Worm (Caenorhabditis elegans) whole organism, L4 larva: Measurements from ENCODE around the gene ZK1240.8.
A peak's percentile ranks its signal among the peaks of the same experiment; 100 is the strongest.

Source experiments
- D1046.2 ChIP-seq: fragments of 200-800 bp; sonication (Bioruptor generic); IDR thresholded peaks from 2 replicates; pipeline ENCODE4 v1.3.6; 2022; ENCODE audit warnings: missing genetic modification characterization, missing compliant biosample characterization
- R02D3.7 ChIP-seq: fragments of 150-350 bp; sonication (generic microtip); optimal IDR thresholded peaks from 3 replicates; lab custom pipeline; 2014; ENCODE audit warnings: missing biosample characterization, missing genetic modification characterization
- T26A8.4 ChIP-seq: fragments of 200-800 bp; sonication (Bioruptor generic); IDR thresholded peaks from 2 replicates; pipeline ENCODE4 v1.3.6; 2022; ENCODE audit warnings: missing genetic modification characterization, missing compliant biosample characterization
- ZK337.2 ChIP-seq: fragments of 200-800 bp; sonication (Bioruptor generic); IDR thresholded peaks from 2 replicates; pipeline ENCODE4 v1.3.6; 2022; ENCODE audit warnings: missing genetic modification reagents, missing genetic modification characterization, missing compliant biosample characterization
- ZK546.5 ChIP-seq, 2 experiments: sonication (generic microtip); optimal IDR thresholded peaks; 2 replicates each; lab custom pipeline; 2017; ENCODE audit warnings: missing biosample characterization in 2 of 2, missing genetic modification characterization in 2 of 2
- aha-1 ChIP-seq: fragments of 150-350 bp; peaks from one replicate; lab custom pipeline; 2014; ENCODE audit warnings: missing biosample characterization, missing genetic modification characterization
- ceh-28 ChIP-seq: fragments of 150-350 bp; optimal IDR thresholded peaks from 2 replicates; lab custom pipeline; 2014; ENCODE audit warnings: missing biosample characterization, missing genetic modification reagents, missing genetic modification characterization
- ces-1 ChIP-seq: fragments of 150-350 bp; sonication (generic microtip); optimal IDR thresholded peaks from 4 replicates; lab custom pipeline; 2014; ENCODE audit warnings: missing biosample characterization, missing genetic modification reagents, missing genetic modification characterization
- daf-16 ChIP-seq, 3 experiments: sonication (generic microtip); optimal IDR thresholded peaks; 2 replicates each; lab custom pipeline; 2016 to 2017; ENCODE audit warnings: missing genetic modification characterization in 3 of 3, missing genetic modification reagents in 3 of 3, mild to moderate bottlenecking in 2 of 3, missing compliant biosample characterization in 2 of 3, missing biosample characterization in 1 of 3, moderate library complexity in 1 of 3
- daf-19 ChIP-seq: fragments of 200-800 bp; sonication (Bioruptor generic); conservative IDR thresholded peaks from 2 replicates; pipeline ENCODE4 v1.3.6; 2022; ENCODE audit warnings: missing genetic modification characterization, missing compliant biosample characterization
- dpl-1 ChIP-seq: fragments of 150-350 bp; optimal IDR thresholded peaks from 2 replicates; lab custom pipeline; 2014; ENCODE audit warnings: missing biosample characterization, missing genetic modification reagents, missing genetic modification characterization
- duxl-1 ChIP-seq: sonication (generic microtip); optimal IDR thresholded peaks from 2 replicates; lab custom pipeline; 2016; ENCODE audit warnings: mild to moderate bottlenecking, missing genetic modification characterization, moderate library complexity, missing compliant biosample characterization; ENCODE audit not compliant: poor library complexity
- hlh-11 ChIP-seq: fragments of 200-800 bp; sonication (Bioruptor generic); optimal IDR thresholded peaks from 2 replicates; lab custom pipeline; 2018; ENCODE audit warnings: mild to moderate bottlenecking, missing genetic modification characterization, missing compliant biosample characterization
- hmg-1.1 ChIP-seq: fragments of 200-800 bp; sonication (Bioruptor generic); IDR thresholded peaks from 2 replicates; pipeline ENCODE4 v1.3.6; 2022; ENCODE audit warnings: missing genetic modification reagents, missing genetic modification characterization, missing compliant biosample characterization
- lim-7 ChIP-seq: fragments of 200-800 bp; sonication (Bioruptor generic); IDR thresholded peaks from 2 replicates; pipeline ENCODE4 v1.3.6; 2022; ENCODE audit warnings: missing genetic modification characterization, missing compliant biosample characterization
- lin-29 ChIP-seq: fragments of 200-800 bp; sonication (Bioruptor generic); IDR thresholded peaks from 2 replicates; pipeline ENCODE4 v1.3.6; 2022; ENCODE audit warnings: missing genetic modification reagents, missing genetic modification characterization, missing compliant biosample characterization
- lin-39 ChIP-seq: fragments of 150-350 bp; optimal IDR thresholded peaks from 2 replicates; lab custom pipeline; 2014; ENCODE audit warnings: missing biosample characterization, missing genetic modification reagents, missing genetic modification characterization
- madf-5 ChIP-seq, 2 experiments: fragments of 200-800 bp; sonication (Bioruptor generic); IDR thresholded peaks; 2 replicates each; pipeline ENCODE4 v1.3.6; 2022; ENCODE audit warnings: missing compliant biosample characterization in 2 of 2, missing genetic modification characterization in 2 of 2
- mdl-1 ChIP-seq, 2 experiments: fragments of 150-350 bp in 1 of 2; sonication (generic microtip) in 1 of 2; optimal IDR thresholded peaks; 2 replicates each; lab custom pipeline; 2014 to 2017; ENCODE audit warnings: missing biosample characterization in 2 of 2, missing genetic modification characterization in 2 of 2
- mdt-29 ChIP-seq: fragments of 200-800 bp; sonication (Bioruptor generic); IDR thresholded peaks from 2 replicates; pipeline ENCODE4 v1.3.6; 2022; ENCODE audit warnings: missing genetic modification reagents, missing genetic modification characterization, missing compliant biosample characterization
- nhr-111 ChIP-seq: fragments of 200-800 bp; sonication (Bioruptor generic); optimal IDR thresholded peaks from 2 replicates; lab custom pipeline; 2018; ENCODE audit warnings: mild to moderate bottlenecking, missing genetic modification characterization, missing compliant biosample characterization
- nhr-25 ChIP-seq: sonication (generic microtip); optimal IDR thresholded peaks from 2 replicates; lab custom pipeline; 2017; ENCODE audit warnings: missing genetic modification characterization, mild to moderate bottlenecking, missing compliant biosample characterization, antibody characterized with exemption, moderate library complexity, borderline replicate concordance; ENCODE audit not compliant: insufficient read depth
- nhr-28 ChIP-seq: fragments of 150-350 bp; optimal IDR thresholded peaks from 2 replicates; lab custom pipeline; 2014; ENCODE audit warnings: missing biosample characterization, missing genetic modification characterization
- nhr-42 ChIP-seq: fragments of 200-800 bp; sonication (Bioruptor generic); IDR thresholded peaks from 2 replicates; pipeline ENCODE4 v1.3.6; 2022; ENCODE audit warnings: missing genetic modification characterization, missing compliant biosample characterization
- nhr-6 ChIP-seq: fragments of 150-350 bp; optimal IDR thresholded peaks from 2 replicates; lab custom pipeline; 2014; ENCODE audit warnings: missing biosample characterization, missing genetic modification characterization
- nhr-76 ChIP-seq: fragments of 150-350 bp; optimal IDR thresholded peaks from 2 replicates; lab custom pipeline; 2014; ENCODE audit warnings: missing biosample characterization, missing genetic modification characterization
- pha-4 ChIP-seq, 2 experiments: fragments of 150-350 bp in 1 of 2; fragments of 200-800 bp in 1 of 2; sonication (Bioruptor generic) in 1 of 2; IDR thresholded peaks in 1 of 2; optimal IDR thresholded peaks in 1 of 2; 2 replicates each; pipeline versions ENCODE4 v1.3.6 to Lab custom; 2014 to 2022; ENCODE audit warnings: missing genetic modification characterization in 2 of 2, missing genetic modification reagents in 2 of 2, missing biosample characterization in 1 of 2, missing compliant biosample characterization in 1 of 2
- php-3 ChIP-seq: fragments of 200-800 bp; sonication (Bioruptor generic); IDR thresholded peaks from 2 replicates; pipeline ENCODE4 v1.3.6; 2022; ENCODE audit warnings: missing genetic modification reagents, missing genetic modification characterization, missing compliant biosample characterization
- skn-1 ChIP-seq: fragments of 150-350 bp; optimal IDR thresholded peaks from 2 replicates; lab custom pipeline; 2014; ENCODE audit warnings: missing biosample characterization, missing genetic modification characterization
- tra-1 ChIP-seq: fragments of 200-800 bp; sonication (Bioruptor generic); IDR thresholded peaks from 2 replicates; pipeline ENCODE4 v1.3.6; 2022; ENCODE audit warnings: missing genetic modification reagents, missing genetic modification characterization, missing compliant biosample characterization
- unc-39 ChIP-seq: sonication (generic microtip); optimal IDR thresholded peaks from 2 replicates; lab custom pipeline; 2017; ENCODE audit warnings: missing biosample characterization, missing genetic modification characterization
- unc-62 ChIP-seq, 3 experiments: fragments of 150-350 bp in 1 of 3; sonication (generic microtip); optimal IDR thresholded peaks in 2 of 3; peaks in 1 of 3; 1 replicate in 1 of 3; 2 replicates in 2 of 3; lab custom pipeline; 2014 to 2017; ENCODE audit warnings: missing biosample characterization in 3 of 3, missing genetic modification characterization in 3 of 3, missing genetic modification reagents in 3 of 3, missing genotype in 1 of 3
- vab-7 ChIP-seq: fragments of 200-800 bp; sonication (Bioruptor generic); IDR thresholded peaks from 2 replicates; pipeline ENCODE4 v1.3.6; 2022; ENCODE audit warnings: missing genetic modification reagents, missing genetic modification characterization, missing compliant biosample characterization
- ztf-7 ChIP-seq: fragments of 150-350 bp; optimal IDR thresholded peaks from 2 replicates; lab custom pipeline; 2014; ENCODE audit warnings: missing biosample characterization, missing genetic modification characterization

Gene ZK1240.8

DNA sequence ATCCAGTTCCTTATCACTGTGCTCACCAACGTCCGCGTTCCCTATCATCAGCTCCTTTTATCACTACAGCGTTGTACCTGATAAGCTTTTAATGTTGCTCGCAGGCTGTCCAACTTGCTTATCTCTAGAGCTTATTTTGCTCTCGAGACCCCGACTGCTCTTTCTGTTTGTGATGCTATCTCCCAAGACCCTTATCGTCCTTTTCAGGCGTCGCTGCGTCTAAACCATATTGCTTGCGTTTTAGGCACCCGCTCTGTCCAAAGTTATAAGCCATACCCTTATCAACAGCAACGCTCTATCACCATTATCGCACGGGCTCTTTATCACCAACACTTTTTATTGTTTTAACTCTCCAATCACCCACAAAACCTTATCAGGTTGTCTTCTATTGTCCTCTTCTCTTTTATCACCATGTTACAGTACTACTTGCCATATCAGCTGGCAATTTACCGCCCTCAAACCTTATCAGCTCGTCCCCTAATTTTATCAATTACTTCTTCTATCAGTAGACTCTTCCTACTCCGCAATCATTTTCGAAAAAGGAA, 49.7 kb upstream of the ZK1240.8 start (continued):
- TF ChIP-seq R02D3.7 (tag; lab: Kevin White, UChicago) (no peak), T26A8.4 (GFP tag; lab: Robert Waterston, UW) (peak; percentile 55; the same call in 1 of the 2 replicates), unc-39 (no peak), nhr-42 (peak; percentile 81), duxl-1 (peak; percentile 77), daf-16 (GFP tag; optimal IDR thresholded peaks at IDR 0.05; lab: Kevin White, UChicago) (peak in 1 of 2 experiments; percentile 98), daf-16 (tag; optimal IDR thresholded peaks at IDR 0.05; lab: Kevin White, UChicago) (peak; percentile 94), hlh-11 (tag; lab: Kevin White, UChicago) (peak; percentile 98), madf-5 (GFP tag; IDR thresholded peaks at IDR 0.05; lab: Robert Waterston, UW) (no peak), pha-4 (GFP tag; IDR thresholded peaks at IDR 0.05; lab: Robert Waterston, UW) (peak; percentile 92), pha-4 (tag; optimal IDR thresholded peaks at IDR 0.05; lab: Kevin White, UChicago) (no peak), nhr-28 (tag; lab: Kevin White, UChicago) (peak; percentile 95), lin-29 (GFP tag; lab: Robert Waterston, UW) (no peak), unc-62 (GFP tag; optimal IDR thresholded peaks at IDR 0.05 in 1 of 2; lab: Kevin White, UChicago) (peak in 1 of 2 experiments; percentile 74), unc-62 (tag; optimal IDR thresholded peaks at IDR 0.05; lab: Kevin White, UChicago) (no peak)

DNA sequence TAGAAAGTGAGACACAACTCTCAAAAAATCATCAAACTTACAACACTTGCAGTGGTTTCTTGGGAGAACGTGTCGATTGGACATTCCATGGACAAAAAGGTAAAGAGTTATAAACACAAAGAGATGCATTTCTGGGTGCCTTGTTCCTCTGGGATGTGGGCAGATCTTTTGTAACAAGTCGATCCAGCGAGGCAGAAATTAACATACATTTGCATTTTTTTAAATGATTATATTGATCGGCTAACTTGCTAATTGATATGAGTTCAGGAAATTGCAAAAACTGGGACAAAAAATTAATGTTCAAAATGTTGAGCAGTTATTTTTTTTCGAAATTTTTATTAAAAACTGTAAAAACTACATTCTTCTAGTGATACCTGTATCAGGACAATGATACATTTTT, 48.9 kb upstream of the ZK1240.8 start, which contains the start of gene F16G10.6:
Gene F16G10.6, minus strand, starts transcription at position 101 of the 400 bp plus-strand sequence.
- TF ChIP-seq unc-62 (GFP tag; optimal IDR thresholded peaks at IDR 0.05 in 1 of 2; lab: Kevin White, UChicago) (peak in 1 of 2 experiments; percentile 1), unc-62 (tag; optimal IDR thresholded peaks at IDR 0.05; lab: Kevin White, UChicago) (no peak), mdl-1 (tag; optimal IDR thresholded peaks at IDR 0.05; lab: Kevin White, UChicago) (no peak)

DNA sequence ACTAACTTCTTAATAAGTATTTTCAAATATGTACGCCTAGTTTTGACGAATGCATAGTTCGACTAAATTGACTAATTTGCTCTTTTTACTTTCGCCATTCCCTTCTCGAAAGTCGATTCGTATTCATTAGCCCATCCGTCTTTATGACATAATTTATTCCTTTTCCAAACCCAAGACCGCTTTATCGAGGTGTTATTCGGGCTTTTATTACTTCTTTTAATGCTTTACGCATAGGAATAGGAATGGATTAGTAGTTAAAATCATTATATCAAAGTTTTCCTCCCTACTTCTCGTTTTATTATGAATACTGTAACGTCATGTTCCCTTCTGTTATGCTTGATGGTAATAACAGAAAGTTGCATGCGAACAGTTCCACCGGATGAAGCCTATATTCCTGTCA, 46.1 kb upstream of the ZK1240.8 start, which contains the start of gene F16G10.2:
Gene F16G10.2, plus strand, starts transcription at position 301 of the 400 bp plus-strand sequence.
- TF ChIP-seq unc-62 (GFP tag; optimal IDR thresholded peaks at IDR 0.05 in 1 of 2; lab: Kevin White, UChicago) (peak in 1 of 2 experiments; percentile 79), unc-62 (tag; optimal IDR thresholded peaks at IDR 0.05; lab: Kevin White, UChicago) (no peak), hmg-1.1 (GFP tag; lab: Robert Waterston, UW) (no peak), ZK337.2 (no peak), vab-7 (GFP tag; lab: Robert Waterston, UW) (no peak), lin-39 (tag; lab: Kevin White, UChicago) (no peak)

DNA sequence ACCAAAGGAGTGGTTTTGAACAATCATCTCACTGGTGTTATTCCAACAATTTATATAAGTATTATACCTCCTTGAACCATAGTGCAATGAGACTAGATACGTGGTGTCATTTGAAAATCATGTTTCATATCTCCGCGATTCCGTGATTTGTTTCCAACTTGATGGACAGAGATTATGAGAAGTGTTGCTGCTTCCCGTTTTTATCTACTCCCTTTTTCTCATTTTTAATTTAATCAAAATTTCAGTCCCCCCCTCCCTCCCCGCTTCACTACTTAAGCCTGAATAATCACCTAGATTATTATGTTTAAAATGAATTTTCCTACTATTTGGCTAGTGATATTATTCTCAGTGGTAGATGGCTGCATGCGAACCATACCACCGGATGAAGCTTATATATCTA, 43.2 kb upstream of the ZK1240.8 start, which contains the start of gene F16G10.3:
Gene F16G10.3, plus strand, starts transcription at position 301 of the 400 bp plus-strand sequence.
- no peak for TF ChIP-seq nhr-76
- peak; percentile 66 for TF ChIP-seq aha-1 (tag; lab: Kevin White, UChicago)

DNA sequence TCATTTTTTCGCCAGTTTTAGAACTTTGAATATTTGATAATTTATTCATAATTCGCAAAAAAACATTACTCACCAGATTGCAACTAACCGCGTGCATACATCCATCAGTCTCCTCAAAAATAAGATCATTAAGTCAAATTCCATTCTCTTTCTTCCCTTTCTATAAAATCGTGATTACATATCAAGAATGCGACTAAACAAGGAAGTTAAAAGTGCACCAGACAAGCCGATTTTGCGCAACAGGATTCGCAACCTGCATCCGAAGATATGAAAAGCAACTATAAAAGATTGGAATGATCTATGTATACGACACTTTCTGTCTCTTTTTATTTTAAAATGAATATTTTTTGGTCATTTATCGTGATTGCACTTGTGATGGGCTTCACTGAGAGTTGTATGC, 40.1 kb upstream of the ZK1240.8 start, which contains the start of gene hpo-25:
Gene hpo-25, plus strand, starts transcription at position 301 of the 400 bp plus-strand sequence.
- no peak for TF ChIP-seq nhr-76
- TF ChIP-seq aha-1 (tag; lab: Kevin White, UChicago) = peak; percentile 6

DNA sequence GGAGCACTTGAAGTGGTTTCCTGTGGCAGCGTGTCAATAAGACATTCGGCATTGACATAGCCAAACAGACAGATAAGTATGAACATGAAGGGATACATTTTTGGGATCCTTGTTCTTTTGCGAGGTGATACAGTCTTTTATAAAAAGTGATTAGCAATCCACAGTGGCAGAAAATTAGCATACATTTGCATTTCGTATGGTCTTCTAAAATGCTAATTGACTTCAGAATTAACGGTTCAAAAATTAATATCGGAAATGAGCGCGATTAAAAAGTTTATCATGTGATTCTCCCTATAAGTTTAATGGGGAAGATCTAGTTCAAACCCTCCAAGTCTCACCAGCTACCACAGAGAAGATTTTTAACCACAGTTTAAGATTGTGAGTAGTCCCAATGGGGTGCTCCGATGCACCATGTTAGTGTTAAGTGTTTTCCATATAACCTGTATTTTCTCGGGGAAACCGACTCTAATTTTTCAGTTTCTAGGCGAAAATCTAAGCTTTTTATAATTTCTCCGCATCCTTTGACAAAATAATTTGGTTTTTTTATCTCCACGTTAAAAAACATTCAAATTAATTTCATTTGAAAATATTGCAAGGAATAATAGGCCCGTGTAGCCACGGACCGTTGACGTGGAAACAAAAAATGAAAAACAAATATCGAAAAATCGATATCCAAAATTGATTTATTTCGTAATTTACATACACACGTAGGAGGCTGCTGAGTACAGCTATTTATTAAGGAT, 37.9 kb upstream of the ZK1240.8 start, which contains the start of the genes F43C11.12 and F16G10.5:
Gene F43C11.12, minus strand, starts transcription at position 101 of the 743 bp plus-strand sequence.
Gene F16G10.5, plus strand, starts transcription at position 693 of the 743 bp plus-strand sequence.
- TF ChIP-seq unc-62 (GFP tag; optimal IDR thresholded peaks at IDR 0.05 in 1 of 2; lab: Kevin White, UChicago) (peak in 1 of 2 experiments; percentile 32), unc-62 (tag; optimal IDR thresholded peaks at IDR 0.05; lab: Kevin White, UChicago) (no peak), dpl-1 (GFP tag; lab: Kevin White, UChicago) (no peak)

DNA sequence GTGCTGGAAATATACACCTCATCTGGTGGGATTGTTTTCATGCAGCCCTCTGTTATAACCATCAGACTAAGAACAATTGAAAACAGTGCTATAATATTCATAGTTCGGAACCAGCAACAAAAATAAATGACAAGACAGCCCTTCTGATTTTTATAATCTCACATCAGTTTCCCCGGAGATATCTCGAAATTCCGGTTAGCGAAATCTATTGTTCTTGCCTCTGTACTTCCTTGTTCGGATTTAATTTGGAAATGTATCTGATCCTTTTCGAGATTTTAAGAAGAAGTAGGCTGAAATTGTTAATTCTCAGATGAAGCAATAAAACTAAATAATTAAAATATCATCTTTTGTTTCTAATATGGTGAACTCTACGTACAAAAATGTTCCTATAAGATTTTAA, 34.8 kb upstream of the ZK1240.8 start, which contains the start of gene F43C11.11:
Gene F43C11.11, minus strand, starts transcription at position 101 of the 400 bp plus-strand sequence.
- TF ChIP-seq nhr-111 (GFP tag; lab: Kevin White, UChicago) (no peak), mdt-29 (GFP tag; lab: Robert Waterston, UW) (no peak), ZK546.5 (tag; optimal IDR thresholded peaks at IDR 0.05; lab: Kevin White, UChicago) (no peak), nhr-6 (no peak), pha-4 (GFP tag; IDR thresholded peaks at IDR 0.05; lab: Robert Waterston, UW) (no peak), pha-4 (tag; optimal IDR thresholded peaks at IDR 0.05; lab: Kevin White, UChicago) (no peak), ces-1 (GFP tag; lab: Kevin White, UChicago) (no peak), php-3 (no peak), skn-1 (tag; lab: Kevin White, UChicago) (no peak), tra-1 (no peak), daf-19 (GFP tag; lab: Robert Waterston, UW) (no peak), ZK337.2 (no peak), D1046.2 (GFP tag; lab: Robert Waterston, UW) (no peak), ztf-7 (tag; lab: Kevin White, UChicago) (no peak), ceh-28 (tag; lab: Kevin White, UChicago) (no peak), nhr-25 (tag; lab: Kevin White, UChicago) (no peak), lim-7 (no peak)
